Worm (Caenorhabditis elegans): Measurements from ENCODE around the gene tbc-11.

The tbc-11 gene

ce11 chrX:876935-877334, 47.8 kb upstream of the tbc-11 start, which contains the start of gene ZC13.1 (continued):
- TF ChIP-seq nhr-90 (tag; optimal IDR thresholded peaks at IDR 0.05; ENCODE audit: poor library complexity) (no peak), lin-13 (GFP tag; optimal IDR thresholded peaks at IDR 0.05) (no peak), nhr-71 (tag; optimal IDR thresholded peaks at IDR 0.05) (peak; percentile 63), nhr-19 (GFP tag; conservative IDR thresholded peaks at IDR 0.05) (no peak), nhr-76 (tag; optimal IDR thresholded peaks at IDR 0.05) (no peak), mef-2 (tag; optimal IDR thresholded peaks at IDR 0.05) (peak; percentile 3), fkh-8 (tag; optimal IDR thresholded peaks at IDR 0.05) (peak; percentile 71), dpl-1 (GFP tag; optimal IDR thresholded peaks at IDR 0.05) (peak; percentile 30 to 64 (median 46)), unc-130 (tag; optimal IDR thresholded peaks at IDR 0.05) (peak; percentile 40), nhr-47 (tag; optimal IDR thresholded peaks at IDR 0.05) (peak; percentile 64), egl-13 (tag; optimal IDR thresholded peaks at IDR 0.05) (no peak), tbx-2 (tag; optimal IDR thresholded peaks at IDR 0.05) (peak; percentile 53), sptf-1 (tag; optimal IDR thresholded peaks at IDR 0.05) (no peak), nhr-84 (tag; optimal IDR thresholded peaks at IDR 0.05) (no peak), nhr-20 (tag; optimal IDR thresholded peaks at IDR 0.05) (peak; percentile 62), lin-39 (tag; optimal IDR thresholded peaks at IDR 0.05) (no peak), grh-1 (GFP tag; IDR thresholded peaks at IDR 0.05) (no peak), irx-1 (tag; optimal IDR thresholded peaks at IDR 0.05) (no peak), sup-37 (GFP tag; optimal IDR thresholded peaks at IDR 0.05) (no peak), fkh-10 (GFP tag; optimal IDR thresholded peaks at IDR 0.05) (peak; percentile 28), skn-1 (tag; optimal IDR thresholded peaks at IDR 0.05) (peak; percentile 96), ceh-63 (GFP tag; optimal IDR thresholded peaks at IDR 0.05) (no peak), pax-3 (tag; optimal IDR thresholded peaks at IDR 0.05) (no peak), lir-3 (tag; optimal IDR thresholded peaks at IDR 0.05; ENCODE audit: poor library complexity) (no peak), ets-5 (GFP tag; IDR thresholded peaks at IDR 0.05) (no peak), nhr-237 (tag; optimal IDR thresholded peaks at IDR 0.05) (no peak), ceh-82 (tag; optimal IDR thresholded peaks at IDR 0.05) (peak in 2 of 3 experiments; percentile 19 to 88), jun-1 (tag; optimal IDR thresholded peaks at IDR 0.05) (peak; percentile 18), xbp-1 (tag; optimal IDR thresholded peaks at IDR 0.05) (peak; percentile 33), ceh-90 (tag; optimal IDR thresholded peaks at IDR 0.05) (no peak), Y116A8C.19 (tag; optimal IDR thresholded peaks at IDR 0.05; ENCODE audit: borderline replicate concordance) (no peak), C16A3.4 (tag; optimal IDR thresholded peaks at IDR 0.05) (peak; percentile 70), ztf-4 (tag; optimal IDR thresholded peaks at IDR 0.05) (no peak), ztf-11 (tag; optimal IDR thresholded peaks at IDR 0.05) (no peak), hlh-4 (tag; optimal IDR thresholded peaks at IDR 0.05) (no peak), tlp-1 (tag; optimal IDR thresholded peaks at IDR 0.05) (no peak), lin-14 (GFP tag; optimal IDR thresholded peaks at IDR 0.05) (peak; percentile 86), hlh-17 (GFP tag; optimal IDR thresholded peaks at IDR 0.05; ENCODE audit: borderline replicate concordance) (no peak), nhr-85 (tag) (peak; percentile 73), mab-9 (GFP tag; IDR thresholded peaks at IDR 0.05) (no peak), ceh-8 (GFP tag; optimal IDR thresholded peaks at IDR 0.05) (no peak), F16B12.6 (tag; optimal IDR thresholded peaks at IDR 0.05) (peak; percentile 25), nhr-11 (tag; optimal IDR thresholded peaks at IDR 0.05) (no peak), C34B4.2 (tag; optimal IDR thresholded peaks at IDR 0.05) (no peak), zag-1 (tag; optimal IDR thresholded peaks at IDR 0.05) (no peak), ceh-88 (GFP tag; IDR thresholded peaks at IDR 0.05) (no peak), lin-15B (tag; optimal IDR thresholded peaks at IDR 0.05) (peak; percentile 61), nhr-77 (tag; optimal IDR thresholded peaks at IDR 0.05) (peak; percentile 58), lin-35 (GFP tag; optimal IDR thresholded peaks at IDR 0.05) (peak; percentile 61 to 81), lsy-2 (tag; optimal IDR thresholded peaks at IDR 0.05) (peak; percentile 45 to 81), hpl-2 (GFP tag; optimal IDR thresholded peaks at IDR 0.05) (no peak), efl-1 (optimal IDR thresholded peaks at IDR 0.05) (peak; percentile 36 to 66), efl-1 (GFP tag; optimal IDR thresholded peaks at IDR 0.05 in 1 of 2) (peak in 1 of 2 experiments; percentile 15)
